Fruit fly (Drosophila melanogaster) whole organism, embryonic: ENCODE measurements around the gene CG3339.
A peak's percentile ranks its signal among the peaks of the same experiment; 100 is the strongest.

ENCODE experiments used
- ATbp ChIP-seq: fragments of 200-800 bp; sonication (Bioruptor generic); optimal IDR thresholded peaks from 2 replicates; lab custom pipeline; 2017; ENCODE audit warnings: missing biosample characterization, mild to moderate bottlenecking, missing genetic modification characterization, missing genetic modification reagents
- Atf6 ChIP-seq: fragments of 200-800 bp; sonication (Bioruptor generic); IDR thresholded peaks from 2 replicates; pipeline ENCODE4 v1.3.6; 2022; ENCODE audit warnings: missing biosample characterization, missing genetic modification characterization
- Bgb ChIP-seq: fragments of 200-800 bp; sonication (Bioruptor generic); IDR thresholded peaks from 2 replicates; pipeline ENCODE4 v1.3.6; 2022; ENCODE audit warnings: missing biosample characterization, missing genetic modification characterization; ENCODE audit not compliant: partially characterized antibody
- Blimp-1 ChIP-seq: fragments of 200-800 bp; sonication (Bioruptor generic); optimal IDR thresholded peaks from 3 replicates; lab custom pipeline; 2018; ENCODE audit warnings: missing biosample characterization, missing genetic modification characterization, mild to moderate bottlenecking, moderate library complexity, missing genetic modification reagents
- CG11085 ChIP-seq: fragments of 200-800 bp; sonication (Bioruptor generic); IDR thresholded peaks from 2 replicates; pipeline ENCODE4 v1.3.6; 2022; ENCODE audit warnings: missing biosample characterization, missing genetic modification characterization
- CG12071 ChIP-seq: fragments of 200-800 bp; sonication (Bioruptor generic); optimal IDR thresholded peaks from 3 replicates; lab custom pipeline; 2018; ENCODE audit warnings: missing biosample characterization, mild to moderate bottlenecking, missing genetic modification characterization
- CG13775 ChIP-seq: fragments of 200-800 bp; sonication (Bioruptor generic); optimal IDR thresholded peaks from 3 replicates; lab custom pipeline; 2017; ENCODE audit warnings: missing biosample characterization, mild to moderate bottlenecking, missing genetic modification characterization
- CG15514 ChIP-seq: fragments of 200-800 bp; sonication (Bioruptor generic); optimal IDR thresholded peaks from 3 replicates; lab custom pipeline; 2017; ENCODE audit warnings: missing biosample characterization, missing genetic modification characterization, mild to moderate bottlenecking, moderate library complexity, missing genetic modification reagents
- CG16813 ChIP-seq: fragments of 200-800 bp; sonication (Bioruptor generic); IDR thresholded peaks from 3 replicates; pipeline ENCODE4 v1.3.6; 2022; ENCODE audit warnings: missing biosample characterization, missing genetic modification characterization; ENCODE audit not compliant: partially characterized antibody
- CG17385 ChIP-seq: fragments of 200-800 bp; sonication (Bioruptor generic); optimal IDR thresholded peaks from 3 replicates; lab custom pipeline; 2018; ENCODE audit warnings: missing biosample characterization, mild to moderate bottlenecking, missing genetic modification characterization
- CG31365 ChIP-seq: fragments of 200-800 bp; sonication (Bioruptor generic); optimal IDR thresholded peaks from 2 replicates; lab custom pipeline; 2018; ENCODE audit warnings: missing biosample characterization, mild to moderate bottlenecking, missing genetic modification characterization
- CG43689 ChIP-seq: fragments of 200-800 bp; sonication (Bioruptor generic); IDR thresholded peaks from 2 replicates; pipeline ENCODE4 v1.3.6; 2022; ENCODE audit warnings: missing biosample characterization, missing genetic modification characterization
- CG7786 ChIP-seq: fragments of 200-800 bp; sonication (Bioruptor generic); optimal IDR thresholded peaks from 2 replicates; lab custom pipeline; 2016; ENCODE audit warnings: missing biosample characterization, missing genetic modification characterization
- CG7963 ChIP-seq: fragments of 200-800 bp; sonication (Bioruptor generic); IDR thresholded peaks from 3 replicates; pipeline ENCODE4 v1.3.6; 2022; ENCODE audit warnings: missing biosample characterization, missing genetic modification characterization; ENCODE audit not compliant: partially characterized antibody
- CG8089 ChIP-seq: fragments of 200-800 bp; sonication (Bioruptor generic); optimal IDR thresholded peaks from 3 replicates; lab custom pipeline; 2016; ENCODE audit warnings: missing biosample characterization, missing genetic modification characterization
- CG8281 ChIP-seq: fragments of 200-800 bp; sonication (Bioruptor generic); optimal IDR thresholded peaks from 2 replicates; lab custom pipeline; 2018; ENCODE audit warnings: missing biosample characterization, mild to moderate bottlenecking, missing genetic modification characterization, moderate library complexity
- Camta ChIP-seq: fragments of 200-800 bp; sonication (Bioruptor generic); optimal IDR thresholded peaks from 2 replicates; lab custom pipeline; 2016; ENCODE audit warnings: missing biosample characterization, missing genetic modification characterization
- CoRest ChIP-seq: fragments of 200-800 bp; sonication (Bioruptor generic); optimal IDR thresholded peaks from 3 replicates; lab custom pipeline; 2018; ENCODE audit warnings: missing biosample characterization, mild to moderate bottlenecking, missing genetic modification characterization, moderate library complexity
- D19B ChIP-seq: fragments of 200-800 bp; sonication (Bioruptor generic); optimal IDR thresholded peaks from 2 replicates; lab custom pipeline; 2017; ENCODE audit warnings: missing biosample characterization, mild to moderate bottlenecking, missing genetic modification characterization
- Dll ChIP-seq: fragments of 200-800 bp; sonication (Bioruptor generic); IDR thresholded peaks from 4 replicates; pipeline ENCODE4 v1.3.6; 2022; ENCODE audit warnings: missing biosample characterization, missing genetic modification characterization; ENCODE audit not compliant: partially characterized antibody
- Dp ChIP-seq: fragments of 200-800 bp; sonication (Bioruptor generic); optimal IDR thresholded peaks from 2 replicates; lab custom pipeline; 2018; ENCODE audit warnings: missing biosample characterization, mild to moderate bottlenecking, missing genetic modification characterization, moderate library complexity
- E2f1 ChIP-seq: fragments of 200-800 bp; sonication (Bioruptor generic); IDR thresholded peaks from 2 replicates; pipeline ENCODE4 v1.3.6; 2022; ENCODE audit warnings: missing biosample characterization, missing genetic modification characterization
- Elba2 ChIP-seq: fragments of 200-800 bp; sonication (Bioruptor generic); optimal IDR thresholded peaks from 3 replicates; lab custom pipeline; 2016; ENCODE audit warnings: missing biosample characterization, missing genetic modification characterization
- Fer2 ChIP-seq: fragments of 200-800 bp; sonication (Bioruptor generic); optimal IDR thresholded peaks from 2 replicates; lab custom pipeline; 2018; ENCODE audit warnings: missing biosample characterization, mild to moderate bottlenecking, missing genetic modification characterization, moderate library complexity
- HLHmδ ChIP-seq: fragments of 200-800 bp; sonication (Bioruptor generic); optimal IDR thresholded peaks from 2 replicates; lab custom pipeline; 2018; ENCODE audit warnings: missing biosample characterization, mild to moderate bottlenecking, missing genetic modification characterization, moderate library complexity
- MESR4 ChIP-seq: fragments of 200-800 bp; sonication (Bioruptor generic); optimal IDR thresholded peaks from 2 replicates; lab custom pipeline; 2018; ENCODE audit warnings: missing biosample characterization, mild to moderate bottlenecking, missing genetic modification characterization, moderate library complexity
- NK7.1 ChIP-seq: fragments of 200-800 bp; sonication (Bioruptor generic); optimal IDR thresholded peaks from 3 replicates; lab custom pipeline; 2016; ENCODE audit warnings: missing biosample characterization, missing genetic modification characterization
- PHDP ChIP-seq: fragments of 200-800 bp; sonication (Bioruptor generic); optimal IDR thresholded peaks from 3 replicates; lab custom pipeline; 2018; ENCODE audit warnings: missing biosample characterization, mild to moderate bottlenecking, missing genetic modification characterization, moderate library complexity
- Pdp1 ChIP-seq, 2 experiments: fragments of 200-800 bp; sonication (Bioruptor generic); optimal IDR thresholded peaks; 3 replicates each; lab custom pipeline; 2016; ENCODE audit warnings: missing biosample characterization in 2 of 2, missing genetic modification characterization in 2 of 2, mild to moderate bottlenecking in 1 of 2, moderate library complexity in 1 of 2
- Sry-δ ChIP-seq: fragments of 200-800 bp; sonication (Bioruptor generic); optimal IDR thresholded peaks from 2 replicates; lab custom pipeline; 2016; ENCODE audit warnings: missing biosample characterization, missing genetic modification characterization
- Stat92E ChIP-seq, 3 experiments: fragments of >200 bp in 2 of 3; fragments of 200-800 bp in 1 of 3; sonication (Bioruptor generic) in 1 of 3; optimal IDR thresholded peaks; 2 replicates each; lab custom pipeline; 2017 to 2019; ENCODE audit warnings: missing biosample characterization in 3 of 3, missing genetic modification characterization in 3 of 3, mild to moderate bottlenecking in 1 of 3, moderate library complexity in 1 of 3
- YL-1 ChIP-seq: fragments of 200-800 bp; sonication (Bioruptor generic); optimal IDR thresholded peaks from 3 replicates; lab custom pipeline; 2017; ENCODE audit warnings: missing biosample characterization, mild to moderate bottlenecking, missing genetic modification characterization
- bsh ChIP-seq, 2 experiments: fragments of 200-800 bp; sonication (Bioruptor generic); optimal IDR thresholded peaks; 2 replicates each; lab custom pipeline; 2017 to 2018; ENCODE audit warnings: mild to moderate bottlenecking in 2 of 2, missing biosample characterization in 2 of 2, missing genetic modification characterization in 2 of 2, moderate library complexity in 1 of 2
- cad ChIP-seq: fragments of >200 bp; optimal IDR thresholded peaks from 2 replicates; lab custom pipeline; 2017; ENCODE audit warnings: missing biosample characterization, missing genetic modification characterization
- cas ChIP-seq: fragments of 200-800 bp; sonication (Bioruptor generic); IDR thresholded peaks from 2 replicates; pipeline ENCODE4 v1.3.6; 2022; ENCODE audit warnings: missing biosample characterization, missing genetic modification characterization
- crc ChIP-seq: fragments of 200-800 bp; sonication (Bioruptor generic); optimal IDR thresholded peaks from 2 replicates; lab custom pipeline; 2016; ENCODE audit warnings: missing biosample characterization, missing genetic modification characterization
- crp ChIP-seq, 2 experiments: fragments of 200-800 bp; sonication (Bioruptor generic); optimal IDR thresholded peaks; 2 replicates in 1 of 2; 3 replicates in 1 of 2; lab custom pipeline; 2017; ENCODE audit warnings: missing biosample characterization in 2 of 2, missing genetic modification characterization in 2 of 2, mild to moderate bottlenecking in 1 of 2, moderate library complexity in 1 of 2
- ewg ChIP-seq: fragments of 200-800 bp; sonication (Bioruptor generic); optimal IDR thresholded peaks from 3 replicates; lab custom pipeline; 2017; ENCODE audit warnings: mild to moderate bottlenecking, missing biosample characterization, missing genetic modification reagents, missing genetic modification characterization
- fd96Cb ChIP-seq: fragments of 200-800 bp; sonication (Bioruptor generic); optimal IDR thresholded peaks from 2 replicates; lab custom pipeline; 2018; ENCODE audit warnings: missing biosample characterization, mild to moderate bottlenecking, missing genetic modification characterization, moderate library complexity
- hb ChIP-seq: fragments of 200-800 bp; sonication (Bioruptor generic); IDR thresholded peaks from 3 replicates; pipeline ENCODE4 v1.3.6; 2022; ENCODE audit warnings: missing biosample characterization, missing genetic modification characterization; ENCODE audit not compliant: partially characterized antibody
- nmo ChIP-seq: fragments of 200-800 bp; sonication (Bioruptor generic); optimal IDR thresholded peaks from 2 replicates; lab custom pipeline; 2018; ENCODE audit warnings: missing biosample characterization, mild to moderate bottlenecking, missing genetic modification characterization, moderate library complexity
- salm ChIP-seq: fragments of 200-800 bp; sonication (Bioruptor generic); optimal IDR thresholded peaks from 2 replicates; lab custom pipeline; 2018; ENCODE audit warnings: missing biosample characterization, mild to moderate bottlenecking, missing genetic modification characterization
- sisA ChIP-seq: fragments of 200-800 bp; sonication (Bioruptor generic); IDR thresholded peaks from 2 replicates; pipeline ENCODE4 v1.3.6; 2022; ENCODE audit warnings: missing biosample characterization, missing genetic modification characterization
- stwl ChIP-seq: fragments of 200-800 bp; sonication (Bioruptor generic); optimal IDR thresholded peaks from 3 replicates; lab custom pipeline; 2018; ENCODE audit warnings: missing biosample characterization, mild to moderate bottlenecking, missing genetic modification characterization, moderate library complexity
- tin ChIP-seq: fragments of 200-800 bp; sonication (Bioruptor generic); optimal IDR thresholded peaks from 3 replicates; lab custom pipeline; 2016; ENCODE audit warnings: missing biosample characterization, missing genetic modification characterization
- tll ChIP-seq, 2 experiments: fragments of 200-800 bp in 1 of 2; fragments of >200 bp in 1 of 2; sonication (Bioruptor generic) in 1 of 2; optimal IDR thresholded peaks; 2 replicates each; lab custom pipeline; 2017 to 2019; ENCODE audit warnings: missing biosample characterization in 2 of 2, missing genetic modification characterization in 2 of 2, mild to moderate bottlenecking in 1 of 2, moderate library complexity in 1 of 2
- trem ChIP-seq: fragments of 200-800 bp; optimal IDR thresholded peaks from 3 replicates; lab custom pipeline; 2019; ENCODE audit warnings: missing biosample characterization, mild to moderate bottlenecking, missing genetic modification characterization, moderate library complexity
- z ChIP-seq: fragments of 200-800 bp; sonication (Bioruptor generic); IDR thresholded peaks from 3 replicates; pipeline ENCODE4 v1.3.6; 2022; ENCODE audit warnings: missing biosample characterization, missing genetic modification characterization

Gene CG3339

DNA sequence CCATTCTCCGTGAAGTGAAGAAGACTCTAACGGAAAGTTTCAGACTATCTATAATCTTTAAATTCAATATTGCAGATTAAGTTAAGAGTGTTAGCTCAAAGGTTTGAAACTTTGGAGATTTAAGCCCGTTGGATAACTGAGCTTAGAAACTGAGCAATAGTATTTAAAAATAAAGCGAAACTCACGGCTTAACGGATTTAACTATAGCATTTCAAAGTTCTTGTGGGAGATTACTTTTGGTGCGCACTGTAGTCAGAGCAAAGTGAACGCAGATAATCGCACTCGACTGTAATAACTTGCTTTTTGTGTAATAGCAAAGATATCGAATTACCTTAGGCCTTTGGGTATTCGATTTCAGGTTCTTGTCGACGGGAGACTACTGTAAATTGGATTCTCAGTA lies 39.8 kb downstream of the CG3339 start, which contains the start of gene mrt (continued):
- no peak for TF ChIP-seq Dp
- TF ChIP-seq Dll, result no peak
- no peak for TF ChIP-seq crp (GFP tag; optimal IDR thresholded peaks at IDR 0.05; lab: Kevin White, UChicago)
- no peak for TF ChIP-seq NK7.1 (GFP tag; lab: Kevin White, UChicago)
- TF ChIP-seq ATbp (GFP tag; lab: Kevin White, UChicago), result peak; percentile 11
- peak; percentile 54 for TF ChIP-seq PHDP
- TF ChIP-seq cad, result no peak
- TF ChIP-seq stwl (tag; lab: Kevin White, UChicago), result no peak
- no peak for TF ChIP-seq tll (GFP tag; optimal IDR thresholded peaks at IDR 0.05; lab: Kevin White, UChicago)
- peak; percentile 14 for TF ChIP-seq Sry-δ
- TF ChIP-seq CoRest (tag; lab: Kevin White, UChicago), result peak; percentile 60
- no peak for TF ChIP-seq CG12071
- no peak for TF ChIP-seq hb (GFP tag; lab: Robert Waterston, UW)
- peak; percentile 60 for TF ChIP-seq D19B
- TF ChIP-seq Elba2 (GFP tag; lab: Kevin White, UChicago), result no peak
- TF ChIP-seq MESR4 (GFP tag; lab: Kevin White, UChicago), result no peak
- 0 out of 2 replicates have a peak, but pooled peaks have one; percentile 9 for TF ChIP-seq CG43689 (GFP tag; lab: Robert Waterston, UW)
- TF ChIP-seq CG8089 (GFP tag; lab: Kevin White, UChicago), result peak; percentile 33
- TF ChIP-seq tin, result peak; percentile 39
- peak; percentile 31 for TF ChIP-seq Camta
- TF ChIP-seq YL-1 (GFP tag; lab: Kevin White, UChicago), result no peak
- TF ChIP-seq CG15514 (GFP tag; lab: Kevin White, UChicago), result peak; percentile 49
- TF ChIP-seq CG8281 (tag; lab: Kevin White, UChicago), result peak; percentile 10
- TF ChIP-seq bsh (GFP tag; optimal IDR thresholded peaks at IDR 0.05; lab: Kevin White, UChicago), result peak in 1 of 2 experiments; percentile 35
- peak; percentile 67 for TF ChIP-seq crc
- peak; percentile 67 to 72 for TF ChIP-seq Pdp1 (GFP tag; optimal IDR thresholded peaks at IDR 0.05; lab: Kevin White, UChicago)
- TF ChIP-seq HLHmδ (GFP tag; lab: Kevin White, UChicago), result no peak
- no peak for TF ChIP-seq CG7963
- TF ChIP-seq CG31365, result no peak
- no peak for TF ChIP-seq ewg (GFP tag; lab: Kevin White, UChicago)
- peak; percentile 11 for TF ChIP-seq Blimp-1
- peak; percentile 38 for TF ChIP-seq fd96Cb (tag; lab: Kevin White, UChicago)
- TF ChIP-seq Atf6 (GFP tag; lab: Robert Waterston, UW), result peak; percentile 66
- TF ChIP-seq CG13775, result peak; percentile 65
- TF ChIP-seq CG17385 (GFP tag; lab: Kevin White, UChicago), result peak; percentile 60
- peak; percentile 54 for TF ChIP-seq Fer2 (tag; lab: Kevin White, UChicago)
- peak; percentile 21 for TF ChIP-seq trem (tag; lab: Kevin White, UChicago)
- no peak for TF ChIP-seq z (GFP tag; lab: Robert Waterston, UW)
- no peak for TF ChIP-seq Stat92E (GFP tag; optimal IDR thresholded peaks at IDR 0.05; lab: Kevin White, UChicago)
- TF ChIP-seq E2f1 (GFP tag; lab: Robert Waterston, UW), result no peak; the same call in 1 of the 2 replicates
- no peak for TF ChIP-seq cas
- TF ChIP-seq Bgb (GFP tag; lab: Robert Waterston, UW), result no peak
- TF ChIP-seq CG7786 (GFP tag; lab: Kevin White, UChicago), result peak; percentile 55
- TF ChIP-seq salm (tag; lab: Kevin White, UChicago), result peak; percentile 17
- peak; percentile 53 for TF ChIP-seq sisA (GFP tag; lab: Robert Waterston, UW)
- TF ChIP-seq CG16813 (GFP tag; lab: Robert Waterston, UW), result no peak
- no peak for TF ChIP-seq CG11085 (GFP tag; lab: Robert Waterston, UW)
- peak; percentile 43 for TF ChIP-seq nmo (GFP tag; lab: Kevin White, UChicago)
